Worm (Caenorhabditis elegans) whole organism, L1 larva: ENCODE data around the gene sre-4.

Experiments used
- C34B4.2 ChIP-seq: sonication (generic microtip); optimal IDR thresholded peaks from 2 replicates; lab custom pipeline; 2017; ENCODE audit warnings: mild to moderate bottlenecking, missing genetic modification characterization, missing compliant biosample characterization
- F16B12.6 ChIP-seq: fragments of 150-350 bp; optimal IDR thresholded peaks from 2 replicates; lab custom pipeline; 2014; ENCODE audit warnings: missing biosample characterization, missing genetic modification characterization
- alr-1 ChIP-seq: fragments of 200-800 bp; sonication (Bioruptor generic); optimal IDR thresholded peaks from 2 replicates; lab custom pipeline; 2018; ENCODE audit warnings: borderline replicate concordance, mild to moderate bottlenecking, missing genetic modification characterization, missing compliant biosample characterization
- aly-2 ChIP-seq: fragments of 150-350 bp; optimal IDR thresholded peaks from 2 replicates; lab custom pipeline; 2014; ENCODE audit warnings: missing biosample characterization, missing genetic modification characterization
- ama-1 ChIP-seq: fragments of 150-350 bp; optimal IDR thresholded peaks from 2 replicates; lab custom pipeline; 2014
- blmp-1 ChIP-seq: fragments of 150-350 bp; optimal IDR thresholded peaks from 2 replicates; lab custom pipeline; 2014; ENCODE audit warnings: missing biosample characterization, missing genetic modification characterization
- ceh-63 ChIP-seq: fragments of 200-800 bp; sonication (Bioruptor generic); optimal IDR thresholded peaks from 2 replicates; lab custom pipeline; 2018; ENCODE audit warnings: mild to moderate bottlenecking, missing genetic modification characterization, missing compliant biosample characterization
- ceh-8 ChIP-seq: fragments of 200-800 bp; sonication (Bioruptor generic); optimal IDR thresholded peaks from 2 replicates; lab custom pipeline; 2018; ENCODE audit warnings: mild to moderate bottlenecking, missing genetic modification characterization, moderate library complexity, missing compliant biosample characterization
- ceh-90 ChIP-seq: sonication (generic microtip); optimal IDR thresholded peaks from 2 replicates; lab custom pipeline; 2016; ENCODE audit warnings: missing genetic modification characterization, missing compliant biosample characterization
- ces-1 ChIP-seq: fragments of 150-350 bp; optimal IDR thresholded peaks from 2 replicates; lab custom pipeline; 2014; ENCODE audit warnings: missing biosample characterization, missing genetic modification reagents, missing genetic modification characterization
- dpl-1 ChIP-seq, 3 experiments: fragments of 150-350 bp in 2 of 3; sonication (generic microtip) in 1 of 3; optimal IDR thresholded peaks; 2 replicates each; lab custom pipeline; 2014 to 2017; ENCODE audit warnings: missing biosample characterization in 3 of 3, missing genetic modification characterization in 3 of 3, missing genetic modification reagents in 3 of 3
- dsc-1 ChIP-seq: sonication (generic microtip); optimal IDR thresholded peaks from 2 replicates; lab custom pipeline; 2016; ENCODE audit warnings: mild to moderate bottlenecking, missing genetic modification characterization, missing compliant biosample characterization
- efl-1 ChIP-seq, 4 experiments: fragments of 150-350 bp; optimal IDR thresholded peaks in 3 of 4; peaks in 1 of 4; 1 replicate in 1 of 4; 2 replicates in 3 of 4; lab custom pipeline; 2014; ENCODE audit warnings: missing biosample characterization in 2 of 4, missing genetic modification characterization in 2 of 4, missing genetic modification reagents in 2 of 4
- egl-13 ChIP-seq: sonication (generic microtip); optimal IDR thresholded peaks from 2 replicates; lab custom pipeline; 2016; ENCODE audit warnings: missing genotype, missing genetic modification reagents, missing genetic modification characterization, missing compliant biosample characterization
- egl-27 ChIP-seq, 2 experiments: fragments of 150-350 bp in 1 of 2; sonication (generic microtip); optimal IDR thresholded peaks; 3 replicates each; lab custom pipeline; 2017 to 2018; ENCODE audit warnings: missing biosample characterization in 2 of 2, missing genetic modification characterization in 2 of 2, missing genetic modification reagents in 2 of 2
- elt-2 ChIP-seq: sonication (generic microtip); optimal IDR thresholded peaks from 2 replicates; lab custom pipeline; 2016; ENCODE audit warnings: missing genetic modification characterization, mild to moderate bottlenecking, inconsistent platforms, missing compliant biosample characterization, missing genetic modification reagents
- elt-3 ChIP-seq, 6 experiments: fragments of 150-350 bp in 1 of 6; sonication (generic microtip); optimal IDR thresholded peaks; 2 replicates each; lab custom pipeline; 2017 to 2018; ENCODE audit warnings: missing biosample characterization in 6 of 6, missing genetic modification characterization in 6 of 6, inconsistent platforms in 1 of 6
- ets-5 ChIP-seq: fragments of 200-800 bp; sonication (Bioruptor generic); IDR thresholded peaks from 2 replicates; pipeline ENCODE4 v1.3.6; 2022; ENCODE audit warnings: missing genetic modification characterization, missing compliant biosample characterization
- fkh-10 ChIP-seq: sonication (generic microtip); optimal IDR thresholded peaks from 2 replicates; lab custom pipeline; 2017; ENCODE audit warnings: missing biosample characterization, missing genetic modification reagents, missing genetic modification characterization
- fkh-4 ChIP-seq: sonication (generic microtip); optimal IDR thresholded peaks from 2 replicates; lab custom pipeline; 2016; ENCODE audit warnings: missing compliant biosample characterization, missing genetic modification characterization, borderline replicate concordance
- fkh-8 ChIP-seq: sonication (generic microtip); optimal IDR thresholded peaks from 2 replicates; lab custom pipeline; 2016; ENCODE audit warnings: mild to moderate bottlenecking, missing genetic modification characterization, missing compliant biosample characterization
- irx-1 ChIP-seq: sonication (generic microtip); optimal IDR thresholded peaks from 2 replicates; lab custom pipeline; 2016; ENCODE audit warnings: missing genetic modification characterization, missing compliant biosample characterization
- lin-13 ChIP-seq: fragments of 150-350 bp; optimal IDR thresholded peaks from 2 replicates; lab custom pipeline; 2014; ENCODE audit warnings: missing biosample characterization, missing genetic modification reagents, missing genetic modification characterization
- lin-14 ChIP-seq: fragments of 200-800 bp; sonication (Bioruptor generic); optimal IDR thresholded peaks from 2 replicates; lab custom pipeline; 2018; ENCODE audit warnings: mild to moderate bottlenecking, missing genetic modification characterization, moderate library complexity, missing compliant biosample characterization
- lin-35 ChIP-seq, 2 experiments: fragments of 150-350 bp; optimal IDR thresholded peaks; 2 replicates each; lab custom pipeline; 2014; ENCODE audit warnings: missing biosample characterization in 2 of 2, missing genetic modification characterization in 2 of 2, missing genetic modification reagents in 2 of 2
- lin-39 ChIP-seq: fragments of 150-350 bp; optimal IDR thresholded peaks from 2 replicates; lab custom pipeline; 2014; ENCODE audit warnings: missing biosample characterization, missing genetic modification reagents, missing genetic modification characterization
- lir-3 ChIP-seq: sonication (generic microtip); optimal IDR thresholded peaks from 2 replicates; lab custom pipeline; 2016; ENCODE audit warnings: mild to moderate bottlenecking, missing genetic modification characterization, moderate library complexity, missing compliant biosample characterization; ENCODE audit not compliant: poor library complexity
- mab-9 ChIP-seq: fragments of 200-800 bp; sonication (Bioruptor generic); IDR thresholded peaks from 2 replicates; pipeline ENCODE4 v1.3.6; 2022; ENCODE audit warnings: missing genetic modification reagents, missing genetic modification characterization, missing compliant biosample characterization
- mef-2 ChIP-seq: fragments of 150-350 bp; optimal IDR thresholded peaks from 2 replicates; lab custom pipeline; 2014; ENCODE audit warnings: missing biosample characterization, missing genetic modification characterization
- mep-1 ChIP-seq: fragments of 150-350 bp; optimal IDR thresholded peaks from 2 replicates; lab custom pipeline; 2014; ENCODE audit warnings: missing biosample characterization, missing genetic modification characterization
- nhr-12 ChIP-seq: sonication (generic microtip); optimal IDR thresholded peaks from 2 replicates; lab custom pipeline; 2017; ENCODE audit warnings: missing biosample characterization, missing genetic modification characterization
- nhr-19 ChIP-seq: fragments of 200-800 bp; sonication (Bioruptor generic); conservative IDR thresholded peaks from 2 replicates; pipeline ENCODE4 v1.3.6; 2022; ENCODE audit warnings: missing genetic modification characterization, missing compliant biosample characterization
- nhr-20 ChIP-seq: sonication (generic microtip); optimal IDR thresholded peaks from 2 replicates; lab custom pipeline; 2016; ENCODE audit warnings: mild to moderate bottlenecking, missing genetic modification characterization, missing compliant biosample characterization
- nhr-237 ChIP-seq: fragments of 150-350 bp; optimal IDR thresholded peaks from 2 replicates; lab custom pipeline; 2014; ENCODE audit warnings: missing biosample characterization, missing genetic modification characterization
- nhr-47 ChIP-seq: sonication (generic microtip); optimal IDR thresholded peaks from 2 replicates; lab custom pipeline; 2016; ENCODE audit warnings: mild to moderate bottlenecking, missing genetic modification characterization, moderate library complexity, missing compliant biosample characterization
- nhr-71 ChIP-seq: sonication (generic microtip); optimal IDR thresholded peaks from 2 replicates; lab custom pipeline; 2016; ENCODE audit warnings: mild to moderate bottlenecking, missing genetic modification characterization, moderate library complexity, missing compliant biosample characterization
- nhr-84 ChIP-seq: sonication (generic microtip); optimal IDR thresholded peaks from 2 replicates; lab custom pipeline; 2017; ENCODE audit warnings: missing biosample characterization, missing genetic modification characterization
- nhr-85 ChIP-seq: sonication (generic microtip); peaks from one replicate; lab custom pipeline; 2016; ENCODE audit warnings: missing genetic modification characterization, inconsistent platforms, missing compliant biosample characterization
- pqm-1 ChIP-seq: sonication (generic microtip); optimal IDR thresholded peaks from 3 replicates; lab custom pipeline; 2017; ENCODE audit warnings: missing biosample characterization, missing genetic modification characterization
- rnt-1 ChIP-seq: sonication (generic microtip); optimal IDR thresholded peaks from 2 replicates; lab custom pipeline; 2016; ENCODE audit warnings: mild to moderate bottlenecking, missing genetic modification characterization, moderate library complexity, missing compliant biosample characterization
- skn-1 ChIP-seq: fragments of 150-350 bp; optimal IDR thresholded peaks from 2 replicates; lab custom pipeline; 2014; ENCODE audit warnings: missing biosample characterization, missing genetic modification characterization
- snu-23 ChIP-seq: sonication (generic microtip); optimal IDR thresholded peaks from 2 replicates; lab custom pipeline; 2016; ENCODE audit warnings: missing genetic modification characterization, missing compliant biosample characterization
- sox-4 ChIP-seq: sonication (generic microtip); optimal IDR thresholded peaks from 2 replicates; lab custom pipeline; 2016; ENCODE audit warnings: missing genetic modification characterization, missing compliant biosample characterization
- tbx-2 ChIP-seq: sonication (generic microtip); optimal IDR thresholded peaks from 2 replicates; lab custom pipeline; 2016; ENCODE audit warnings: missing genetic modification characterization, missing compliant biosample characterization
- tlp-1 ChIP-seq: fragments of 150-350 bp; optimal IDR thresholded peaks from 2 replicates; lab custom pipeline; 2014; ENCODE audit warnings: missing biosample characterization, missing genetic modification characterization
- unc-62 ChIP-seq: fragments of 150-350 bp; optimal IDR thresholded peaks from 2 replicates; lab custom pipeline; 2014; ENCODE audit warnings: missing biosample characterization, missing genetic modification reagents, missing genetic modification characterization
- unc-86 ChIP-seq: sonication (generic microtip); optimal IDR thresholded peaks from 2 replicates; lab custom pipeline; 2016; ENCODE audit warnings: missing genetic modification characterization, missing compliant biosample characterization
- unc-98 ChIP-seq: fragments of 200-800 bp; sonication (Bioruptor generic); IDR thresholded peaks from 2 replicates; pipeline ENCODE4 v1.3.6; 2022; ENCODE audit warnings: missing genetic modification characterization, missing compliant biosample characterization
- vab-15 ChIP-seq: sonication (generic microtip); optimal IDR thresholded peaks from 2 replicates; lab custom pipeline; 2017; ENCODE audit warnings: missing genotype, mild to moderate bottlenecking, missing genetic modification characterization, missing compliant biosample characterization
- zag-1 ChIP-seq: fragments of 150-350 bp; optimal IDR thresholded peaks from 2 replicates; lab custom pipeline; 2014; ENCODE audit warnings: missing biosample characterization, missing genetic modification characterization
- zip-4 ChIP-seq: fragments of 200-800 bp; sonication (Bioruptor generic); optimal IDR thresholded peaks from 2 replicates; lab custom pipeline; 2018; ENCODE audit warnings: mild to moderate bottlenecking, missing genetic modification characterization, moderate library complexity, missing compliant biosample characterization
- ztf-11 ChIP-seq, 2 experiments: sonication (generic microtip); optimal IDR thresholded peaks; 2 replicates each; lab custom pipeline; 2016 to 2017; ENCODE audit warnings: missing genetic modification characterization in 2 of 2, missing biosample characterization in 1 of 2, missing compliant biosample characterization in 1 of 2

The sre-4 gene

DNA sequence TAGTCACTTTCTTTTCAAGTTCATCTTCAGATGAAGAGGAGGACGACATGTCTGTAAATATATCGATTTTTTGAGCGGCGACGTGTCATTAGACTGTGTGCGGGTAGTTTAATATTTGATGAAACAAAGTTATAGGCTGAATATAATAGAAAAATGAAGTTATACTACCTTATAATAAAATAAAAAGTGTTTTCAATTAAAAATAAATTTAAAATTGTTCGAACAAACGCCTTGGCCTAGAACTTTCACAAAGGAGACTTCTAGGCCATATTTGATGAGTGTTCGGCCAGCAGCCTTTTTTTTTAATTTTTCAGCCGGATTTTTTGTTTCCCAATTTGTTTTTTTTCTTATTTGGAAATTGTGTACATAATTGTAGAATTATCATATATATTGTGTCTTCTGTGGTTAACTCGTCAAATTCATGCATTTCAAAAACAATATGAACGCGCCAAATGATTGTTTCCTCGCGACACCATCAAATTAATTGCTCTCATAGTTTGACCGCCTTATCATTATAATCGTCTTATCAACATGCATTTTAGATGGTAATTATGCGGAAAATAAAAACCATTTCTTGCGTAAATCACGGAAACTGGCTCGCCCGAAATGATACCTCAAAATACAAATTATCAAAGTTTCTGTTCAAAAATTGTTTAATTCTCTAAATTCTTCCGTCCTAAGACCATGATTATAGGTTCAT, 12.9 kb upstream of the sre-4 start, which contains the start of gene T13F2.2:
TSS of gene T13F2.2 (minus strand) at position 51 of the 700 bp plus-strand sequence.
- TF ChIP-seq nhr-19 (GFP tag; lab: Robert Waterston, UW) = no peak
- peak; percentile 24 for TF ChIP-seq nhr-71 (tag; lab: Kevin White, UChicago)
- no peak for TF ChIP-seq mep-1 (tag; lab: Kevin White, UChicago)
- TF ChIP-seq efl-1 (optimal IDR thresholded peaks at IDR 0.05; lab: Kevin White, UChicago) = peak in 1 of 2 experiments; percentile 18
- TF ChIP-seq efl-1 (GFP tag; optimal IDR thresholded peaks at IDR 0.05 in 1 of 2; lab: Kevin White, UChicago) = peak in 1 of 2 experiments; percentile 53
- TF ChIP-seq zip-4 = no peak
- no peak for TF ChIP-seq ceh-63 (GFP tag; lab: Kevin White, UChicago)
- TF ChIP-seq lin-13 (GFP tag; lab: Kevin White, UChicago) = no peak
- TF ChIP-seq dsc-1 (tag; lab: Kevin White, UChicago) = peak; percentile 25
- no peak for TF ChIP-seq sox-4 (tag; lab: Kevin White, UChicago)
- peak; percentile 79 for TF ChIP-seq ceh-90 (tag; lab: Kevin White, UChicago)
- TF ChIP-seq blmp-1 (tag; lab: Kevin White, UChicago) = no peak
- no peak for TF ChIP-seq nhr-20 (tag; lab: Kevin White, UChicago)
- no peak for TF ChIP-seq nhr-84
- no peak for TF ChIP-seq zag-1 (tag; lab: Kevin White, UChicago)
- TF ChIP-seq unc-62 (GFP tag; lab: Kevin White, UChicago) = no peak
- TF ChIP-seq fkh-8 = no peak
- no peak for TF ChIP-seq egl-13 (tag; lab: Kevin White, UChicago)
- TF ChIP-seq nhr-12 (tag; lab: Kevin White, UChicago) = no peak
- TF ChIP-seq tlp-1 (tag; lab: Kevin White, UChicago) = peak; percentile 44
- TF ChIP-seq ceh-8 (GFP tag; lab: Kevin White, UChicago) = no peak
- TF ChIP-seq elt-3 (tag; optimal IDR thresholded peaks at IDR 0.05; lab: Kevin White, UChicago) = no peak
- peak; percentile 63 for TF ChIP-seq lir-3 (tag; lab: Kevin White, UChicago)
- TF ChIP-seq C34B4.2 = no peak
- no peak for TF ChIP-seq mab-9
- no peak for TF ChIP-seq mef-2 (tag; lab: Kevin White, UChicago)
- TF ChIP-seq nhr-85 (tag; lab: Kevin White, UChicago) = no peak
- TF ChIP-seq unc-86 (tag; lab: Kevin White, UChicago) = no peak
- TF ChIP-seq alr-1 = no peak
- peak in 1 of 2 experiments; percentile 22 for TF ChIP-seq ztf-11 (tag; optimal IDR thresholded peaks at IDR 0.05; lab: Kevin White, UChicago)
- TF ChIP-seq ces-1 (GFP tag; lab: Kevin White, UChicago) = no peak
- no peak for TF ChIP-seq ets-5
- no peak for TF ChIP-seq egl-27 (tag; optimal IDR thresholded peaks at IDR 0.05; lab: Kevin White, UChicago)
- no peak for TF ChIP-seq unc-98
- no peak for TF ChIP-seq skn-1
- no peak for TF ChIP-seq F16B12.6 (tag; lab: Kevin White, UChicago)
- no peak for TF ChIP-seq fkh-10
- TF ChIP-seq lin-39 (tag; lab: Kevin White, UChicago) = no peak
- no peak for TF ChIP-seq snu-23 (GFP tag; lab: Kevin White, UChicago)
- TF ChIP-seq fkh-4 (tag; lab: Kevin White, UChicago) = peak; percentile 34
- peak; percentile 65 for TF ChIP-seq rnt-1 (tag; lab: Kevin White, UChicago)
- peak; percentile 33 for TF ChIP-seq lin-14 (GFP tag; lab: Kevin White, UChicago)
- no peak for TF ChIP-seq vab-15 (tag; lab: Kevin White, UChicago)
- peak in 1 of 2 experiments; percentile 15 for TF ChIP-seq lin-35 (GFP tag; optimal IDR thresholded peaks at IDR 0.05; lab: Kevin White, UChicago)
- TF ChIP-seq nhr-47 (tag; lab: Kevin White, UChicago) = no peak
- no peak for TF ChIP-seq ama-1 (lab: Kevin White, UChicago)
- TF ChIP-seq dpl-1 (GFP tag; optimal IDR thresholded peaks at IDR 0.05; lab: Kevin White, UChicago) = peak in 2 of 3 experiments; percentile 21 to 45
- TF ChIP-seq nhr-237 (tag; lab: Kevin White, UChicago) = no peak
- peak; percentile 16 for TF ChIP-seq tbx-2
- no peak for TF ChIP-seq pqm-1
- no peak for TF ChIP-seq aly-2 (tag; lab: Kevin White, UChicago)
- peak; percentile 32 for TF ChIP-seq irx-1 (tag; lab: Kevin White, UChicago)
- peak; percentile 63 for TF ChIP-seq elt-2 (tag; lab: Kevin White, UChicago)
